Worm (Caenorhabditis elegans) whole organism, L4 larva: ENCODE measurements around the gene trip-4.

Experiments
- T20F7.1 ChIP-seq: fragments of 200-800 bp; sonication (Bioruptor generic); optimal IDR thresholded peaks from 2 replicates; lab custom pipeline; 2018; ENCODE audit warnings: mild to moderate bottlenecking, missing genetic modification characterization, missing compliant biosample characterization
- Y48G9A.11 ChIP-seq: fragments of 200-800 bp; sonication (Bioruptor generic); IDR thresholded peaks from 2 replicates; pipeline ENCODE4 v1.3.6; 2022; ENCODE audit warnings: missing genetic modification reagents, missing genetic modification characterization, missing compliant biosample characterization
- ZK337.2 ChIP-seq: fragments of 200-800 bp; sonication (Bioruptor generic); IDR thresholded peaks from 2 replicates; pipeline ENCODE4 v1.3.6; 2022; ENCODE audit warnings: missing genetic modification reagents, missing genetic modification characterization, missing compliant biosample characterization
- egl-43 ChIP-seq: fragments of 200-800 bp; sonication (Bioruptor generic); IDR thresholded peaks from 2 replicates; pipeline ENCODE4 v1.3.6; 2022; ENCODE audit warnings: missing genetic modification reagents, missing genetic modification characterization, missing compliant biosample characterization
- madf-9 ChIP-seq: fragments of 200-800 bp; sonication (Bioruptor generic); conservative IDR thresholded peaks from 2 replicates; pipeline ENCODE4 v1.3.6; 2022; ENCODE audit warnings: missing genetic modification reagents, missing genetic modification characterization, missing compliant biosample characterization
- mxl-2 ChIP-seq: fragments of 200-800 bp; sonication (Bioruptor generic); conservative IDR thresholded peaks from 2 replicates; pipeline ENCODE4 v1.3.6; 2022; ENCODE audit warnings: missing genetic modification reagents, missing genetic modification characterization, missing compliant biosample characterization
- nhr-42 ChIP-seq: fragments of 200-800 bp; sonication (Bioruptor generic); IDR thresholded peaks from 2 replicates; pipeline ENCODE4 v1.3.6; 2022; ENCODE audit warnings: missing genetic modification characterization, missing compliant biosample characterization
- unc-62 ChIP-seq, 3 experiments: fragments of 150-350 bp in 1 of 3; sonication (generic microtip); optimal IDR thresholded peaks in 2 of 3; peaks in 1 of 3; 1 replicate in 1 of 3; 2 replicates in 2 of 3; lab custom pipeline; 2014 to 2017; ENCODE audit warnings: missing biosample characterization in 3 of 3, missing genetic modification characterization in 3 of 3, missing genetic modification reagents in 3 of 3, missing genotype in 1 of 3

trip-4 gene

ce11 chrII:15089896-15090230 is 50.7 kb downstream of the trip-4 start, which contains the start of gene Y53F4B.21:
TSS of gene Y53F4B.21 (plus strand) at chrII:15090180.
- no peak for TF ChIP-seq unc-62 (GFP tag; optimal IDR thresholded peaks at IDR 0.05 in 1 of 2; lab: Kevin White, UChicago)
- TF ChIP-seq unc-62 (tag; optimal IDR thresholded peaks at IDR 0.05; lab: Kevin White, UChicago), result no peak
- TF ChIP-seq madf-9 (GFP tag; lab: Robert Waterston, UW), result no peak
- peak; percentile 92 for TF ChIP-seq T20F7.1 (GFP tag; lab: Kevin White, UChicago)
- TF ChIP-seq nhr-42 (GFP tag; lab: Robert Waterston, UW), result no peak
- TF ChIP-seq mxl-2 (GFP tag; lab: Robert Waterston, UW), result no peak

- 0 out of 2 replicates have a peak, but pooled peaks have one; percentile 56 for TF ChIP-seq nhr-42 (GFP tag; lab: Robert Waterston, UW)
- 0 out of 2 replicates have a peak, but pooled peaks have one; percentile 10 for TF ChIP-seq Y48G9A.11 (GFP tag; lab: Robert Waterston, UW)
- TF ChIP-seq ZK337.2 (GFP tag; lab: Robert Waterston, UW), result peak; percentile 7; the same call in 1 of the 2 replicates
- TF ChIP-seq egl-43 (GFP tag; lab: Robert Waterston, UW), result peak; percentile 49; the same call in 1 of the 2 replicates
Measured at ce11 chrII:15096328-15096727, 57.1 kb downstream of the trip-4 start.
